Fruit fly (Drosophila melanogaster) whole organism, prepupa: Measurements from ENCODE around the gene Mettl5.

ENCODE experiments used
- CG10669 ChIP-seq: fragments of 200-800 bp; sonication (Bioruptor generic); optimal IDR thresholded peaks from 3 replicates; lab custom pipeline; 2018; ENCODE audit warnings: missing biosample characterization, mild to moderate bottlenecking, missing genetic modification characterization, moderate library complexity
- CG1621 ChIP-seq: fragments of 200-800 bp; sonication (Bioruptor generic); optimal IDR thresholded peaks from 3 replicates; lab custom pipeline; 2018; ENCODE audit warnings: missing biosample characterization, mild to moderate bottlenecking, missing genetic modification characterization
- CG3032 ChIP-seq: fragments of 200-800 bp; optimal IDR thresholded peaks from 2 replicates; lab custom pipeline; 2019; ENCODE audit warnings: missing biosample characterization, mild to moderate bottlenecking, missing genetic modification characterization, moderate library complexity
- CG3919 ChIP-seq: fragments of 200-800 bp; sonication (Bioruptor generic); optimal IDR thresholded peaks from 3 replicates; lab custom pipeline; 2016; ENCODE audit warnings: missing biosample characterization, missing genetic modification characterization
- CG6854 ChIP-seq: fragments of 200-800 bp; sonication (Bioruptor generic); optimal IDR thresholded peaks from 2 replicates; lab custom pipeline; 2017; ENCODE audit warnings: missing biosample characterization, mild to moderate bottlenecking, missing genetic modification characterization
- CG8119 ChIP-seq: fragments of 200-800 bp; sonication (Bioruptor generic); IDR thresholded peaks from 3 replicates; pipeline ENCODE4 v1.3.6; 2022; ENCODE audit warnings: missing biosample characterization, missing genetic modification characterization
- Lpt ChIP-seq: fragments of 200-800 bp; sonication (Bioruptor generic); optimal IDR thresholded peaks from 3 replicates; lab custom pipeline; 2016; ENCODE audit warnings: missing biosample characterization, missing genetic modification characterization
- Sox102F ChIP-seq: fragments of 200-800 bp; sonication (Bioruptor generic); optimal IDR thresholded peaks from 2 replicates; lab custom pipeline; 2016; ENCODE audit warnings: missing biosample characterization, mild to moderate bottlenecking, missing genetic modification characterization
- Sox14 ChIP-seq: fragments of 200-800 bp; sonication (Bioruptor generic); optimal IDR thresholded peaks from 3 replicates; lab custom pipeline; 2016; ENCODE audit warnings: missing biosample characterization, missing genetic modification characterization
- eg ChIP-seq: fragments of 200-800 bp; sonication (Bioruptor generic); IDR thresholded peaks from 3 replicates; pipeline ENCODE4 v1.3.6; 2022; ENCODE audit warnings: missing biosample characterization, missing genetic modification characterization
- vri ChIP-seq: fragments of 200-800 bp; sonication (Bioruptor generic); optimal IDR thresholded peaks from 3 replicates; lab custom pipeline; 2016; ENCODE audit warnings: missing biosample characterization, mild to moderate bottlenecking, missing genetic modification characterization

- TF ChIP-seq CG3032 = no peak
- no peak for TF ChIP-seq Sox14 (GFP tag; lab: Kevin White, UChicago)
- TF ChIP-seq CG1621 (tag; lab: Kevin White, UChicago) = no peak
- no peak for TF ChIP-seq CG3919
- TF ChIP-seq Sox102F (GFP tag; lab: Kevin White, UChicago) = no peak
- TF ChIP-seq Lpt (GFP tag; lab: Kevin White, UChicago) = no peak
- no peak for TF ChIP-seq CG6854
- TF ChIP-seq vri = no peak
- TF ChIP-seq CG8119 (GFP tag; lab: Robert Waterston, UW) = no peak
- TF ChIP-seq eg (GFP tag; lab: Robert Waterston, UW) = no peak
- no peak for TF ChIP-seq CG10669
Measured at dm6 chr3L:19251643-19252042, 11.9 kb upstream of the Mettl5 start.
